Fruit fly (Drosophila melanogaster) whole organism, embryonic: ENCODE measurements around the gene Ssu72.

Source experiments
- Awh ChIP-seq: fragments of 200-800 bp; sonication (Bioruptor generic); IDR thresholded peaks from 2 replicates; pipeline ENCODE4, ENCODE4 v1.3.6; 2022; ENCODE audit warnings: missing biosample characterization, missing genetic modification characterization
- CG1024 ChIP-seq: fragments of 200-800 bp; sonication (Bioruptor generic); IDR thresholded peaks from 2 replicates; pipeline ENCODE4 v1.3.6; 2022; ENCODE audit warnings: missing biosample characterization, missing genetic modification characterization
- CG11398 ChIP-seq: fragments of 200-800 bp; sonication (Bioruptor generic); optimal IDR thresholded peaks from 2 replicates; lab custom pipeline; 2016; ENCODE audit warnings: missing biosample characterization, missing genetic modification characterization
- CG11456 ChIP-seq: fragments of 200-800 bp; sonication (Bioruptor generic); IDR thresholded peaks from 3 replicates; pipeline ENCODE4 v1.3.6; 2022; ENCODE audit warnings: missing biosample characterization, missing genetic modification characterization
- CG13123 ChIP-seq: fragments of 200-800 bp; sonication (Bioruptor generic); optimal IDR thresholded peaks from 2 replicates; lab custom pipeline; 2016; ENCODE audit warnings: missing biosample characterization, missing genetic modification characterization
- CG13424 ChIP-seq: fragments of 200-800 bp; sonication (Bioruptor generic); optimal IDR thresholded peaks from 2 replicates; lab custom pipeline; 2019; ENCODE audit warnings: missing biosample characterization, mild to moderate bottlenecking, missing genetic modification characterization, moderate library complexity
- CG14014 ChIP-seq: fragments of 200-800 bp; sonication (Bioruptor generic); IDR thresholded peaks from 2 replicates; pipeline ENCODE4 v1.3.6; 2022; ENCODE audit warnings: missing biosample characterization, missing genetic modification characterization
- CG14860 ChIP-seq: fragments of 200-800 bp; sonication (Bioruptor generic); IDR thresholded peaks from 3 replicates; pipeline ENCODE4 v1.3.6; 2022; ENCODE audit warnings: missing biosample characterization, missing genetic modification characterization; ENCODE audit not compliant: partially characterized antibody
- CG15514 ChIP-seq: fragments of 200-800 bp; sonication (Bioruptor generic); optimal IDR thresholded peaks from 3 replicates; lab custom pipeline; 2017; ENCODE audit warnings: missing biosample characterization, missing genetic modification characterization, mild to moderate bottlenecking, moderate library complexity, missing genetic modification reagents
- CG16813 ChIP-seq: fragments of 200-800 bp; sonication (Bioruptor generic); IDR thresholded peaks from 3 replicates; pipeline ENCODE4 v1.3.6; 2022; ENCODE audit warnings: missing biosample characterization, missing genetic modification characterization; ENCODE audit not compliant: partially characterized antibody
- CG17802 ChIP-seq: fragments of 200-800 bp; sonication (Bioruptor generic); optimal IDR thresholded peaks from 2 replicates; lab custom pipeline; 2018; ENCODE audit warnings: missing biosample characterization, mild to moderate bottlenecking, missing genetic modification characterization, moderate library complexity
- CG18011 ChIP-seq: fragments of 200-800 bp; sonication (Bioruptor generic); optimal IDR thresholded peaks from 2 replicates; lab custom pipeline; 2017; ENCODE audit warnings: missing biosample characterization, missing genetic modification characterization, mild to moderate bottlenecking, moderate library complexity, missing genotype
- CG2116 ChIP-seq: fragments of 200-800 bp; sonication (Bioruptor generic); optimal IDR thresholded peaks from 3 replicates; lab custom pipeline; 2018; ENCODE audit warnings: missing biosample characterization, mild to moderate bottlenecking, missing genetic modification characterization
- CG3065 ChIP-seq: fragments of 200-800 bp; sonication (Bioruptor generic); optimal IDR thresholded peaks from 2 replicates; lab custom pipeline; 2016; ENCODE audit warnings: missing biosample characterization, missing genetic modification characterization
- CG6765 ChIP-seq: fragments of 200-800 bp; sonication (Bioruptor generic); optimal IDR thresholded peaks from 3 replicates; lab custom pipeline; 2017; ENCODE audit warnings: missing biosample characterization, mild to moderate bottlenecking, missing genetic modification characterization
- CG6813 ChIP-seq: fragments of 200-800 bp; sonication (Bioruptor generic); optimal IDR thresholded peaks from 2 replicates; lab custom pipeline; 2017; ENCODE audit warnings: missing biosample characterization, missing genetic modification characterization, mild to moderate bottlenecking, moderate library complexity, missing genetic modification reagents
- CG7271 ChIP-seq: fragments of 200-800 bp; sonication (Bioruptor generic); optimal IDR thresholded peaks from 2 replicates; lab custom pipeline; 2018; ENCODE audit warnings: missing biosample characterization, mild to moderate bottlenecking, missing genetic modification characterization, moderate library complexity
- CG7372 ChIP-seq: fragments of 200-800 bp; sonication (Bioruptor generic); IDR thresholded peaks from 2 replicates; pipeline ENCODE4 v1.3.6; 2022; ENCODE audit warnings: missing biosample characterization, missing genetic modification characterization
- CG8478 ChIP-seq: fragments of >200 bp; optimal IDR thresholded peaks from 2 replicates; lab custom pipeline; 2018
- CG9437 ChIP-seq: fragments of 200-800 bp; sonication (Bioruptor generic); optimal IDR thresholded peaks from 2 replicates; lab custom pipeline; 2018; ENCODE audit warnings: missing biosample characterization, mild to moderate bottlenecking, missing genetic modification characterization
- CG9727 ChIP-seq: fragments of 200-800 bp; sonication (Bioruptor generic); optimal IDR thresholded peaks from 3 replicates; lab custom pipeline; 2017; ENCODE audit warnings: missing biosample characterization, mild to moderate bottlenecking, missing genetic modification characterization
- D ChIP-seq, 2 experiments: fragments of 200-800 bp in 1 of 2; fragments of >200 bp in 1 of 2; sonication (Bioruptor generic) in 1 of 2; optimal IDR thresholded peaks; 2 replicates in 1 of 2; 3 replicates in 1 of 2; lab custom pipeline; 2017; ENCODE audit warnings: mild to moderate bottlenecking in 1 of 2, missing biosample characterization in 1 of 2, missing genetic modification characterization in 1 of 2, missing genetic modification reagents in 1 of 2
- Dek ChIP-seq: fragments of 200-800 bp; sonication (Bioruptor generic); optimal IDR thresholded peaks from 3 replicates; lab custom pipeline; 2019; ENCODE audit warnings: missing biosample characterization, mild to moderate bottlenecking, missing genetic modification characterization, moderate library complexity
- Ets65A ChIP-seq: fragments of 200-800 bp; sonication (Bioruptor generic); peaks from one replicate; lab custom pipeline; 2016; ENCODE audit warnings: missing biosample characterization, missing genetic modification characterization
- HHEX ChIP-seq: fragments of 200-800 bp; sonication (Bioruptor generic); optimal IDR thresholded peaks from 3 replicates; lab custom pipeline; 2017; ENCODE audit warnings: missing biosample characterization, mild to moderate bottlenecking, missing genetic modification characterization, missing genetic modification reagents
- HLHmδ ChIP-seq: fragments of 200-800 bp; sonication (Bioruptor generic); optimal IDR thresholded peaks from 2 replicates; lab custom pipeline; 2018; ENCODE audit warnings: missing biosample characterization, mild to moderate bottlenecking, missing genetic modification characterization, moderate library complexity
- Jarid2 ChIP-seq: fragments of 200-800 bp; sonication (Bioruptor generic); optimal IDR thresholded peaks from 3 replicates; lab custom pipeline; 2017; ENCODE audit warnings: mild to moderate bottlenecking, missing biosample characterization, missing genetic modification reagents, missing genetic modification characterization
- Side ChIP-seq: fragments of 200-800 bp; sonication (Bioruptor generic); optimal IDR thresholded peaks from 2 replicates; lab custom pipeline; 2016; ENCODE audit warnings: missing biosample characterization, missing genetic modification characterization
- Xbp1 ChIP-seq: fragments of 200-800 bp; sonication (Bioruptor generic); optimal IDR thresholded peaks from 3 replicates; lab custom pipeline; 2016; ENCODE audit warnings: missing biosample characterization, mild to moderate bottlenecking, missing genetic modification characterization
- ab ChIP-seq: fragments of 200-800 bp; sonication (Bioruptor generic); optimal IDR thresholded peaks from 2 replicates; lab custom pipeline; 2016; ENCODE audit warnings: missing biosample characterization, missing genetic modification characterization
- ap ChIP-seq: fragments of 200-800 bp; sonication (Bioruptor generic); IDR thresholded peaks from 2 replicates; pipeline ENCODE4 v1.3.6; 2022; ENCODE audit warnings: missing biosample characterization, missing genetic modification characterization
- dan ChIP-seq: fragments of 200-800 bp; sonication (Bioruptor generic); IDR thresholded peaks from 2 replicates; pipeline ENCODE4 v1.3.6; 2022; ENCODE audit warnings: missing biosample characterization, missing genetic modification characterization
- dysf ChIP-seq: fragments of 200-800 bp; sonication (Bioruptor generic); IDR thresholded peaks from 3 replicates; pipeline ENCODE4 v1.3.6; 2022; ENCODE audit warnings: missing biosample characterization, missing genetic modification characterization
- gfzf ChIP-seq: fragments of 200-800 bp; sonication (Bioruptor generic); optimal IDR thresholded peaks from 2 replicates; lab custom pipeline; 2016; ENCODE audit warnings: missing biosample characterization, mild to moderate bottlenecking, missing genetic modification characterization, moderate library complexity
- gsb-n ChIP-seq: fragments of 200-800 bp; sonication (Bioruptor generic); optimal IDR thresholded peaks from 3 replicates; lab custom pipeline; 2018; ENCODE audit warnings: missing biosample characterization, mild to moderate bottlenecking, missing genetic modification characterization
- ham ChIP-seq: fragments of 200-800 bp; sonication (Bioruptor generic); IDR thresholded peaks from 2 replicates; pipeline ENCODE4 v1.3.6; 2022; ENCODE audit warnings: missing biosample characterization, missing genetic modification characterization
- lov ChIP-seq, 2 experiments: fragments of 200-800 bp in 1 of 2; fragments of >200 bp in 1 of 2; sonication (Bioruptor generic) in 1 of 2; IDR thresholded peaks in 1 of 2; optimal IDR thresholded peaks in 1 of 2; 2 replicates in 1 of 2; 3 replicates in 1 of 2; pipeline versions ENCODE4 v1.3.6 to Lab custom; 2017 to 2022; ENCODE audit warnings: missing biosample characterization in 1 of 2, missing genetic modification characterization in 1 of 2
- maf-S ChIP-seq: fragments of 200-800 bp; sonication (Bioruptor generic); optimal IDR thresholded peaks from 2 replicates; lab custom pipeline; 2016; ENCODE audit warnings: missing biosample characterization, missing genetic modification characterization
- mam ChIP-seq: fragments of 200-800 bp; sonication (Bioruptor generic); optimal IDR thresholded peaks from 3 replicates; lab custom pipeline; 2016; ENCODE audit warnings: missing biosample characterization, missing genetic modification characterization
- oc ChIP-seq: fragments of 200-800 bp; sonication (Bioruptor generic); optimal IDR thresholded peaks from 2 replicates; lab custom pipeline; 2018; ENCODE audit warnings: missing biosample characterization, mild to moderate bottlenecking, missing genetic modification characterization, moderate library complexity
- org-1 ChIP-seq: fragments of 200-800 bp; sonication (Bioruptor generic); optimal IDR thresholded peaks from 2 replicates; lab custom pipeline; 2017; ENCODE audit warnings: missing biosample characterization, missing genetic modification characterization
- p53 ChIP-seq: fragments of 200-800 bp; sonication (Bioruptor generic); optimal IDR thresholded peaks from 2 replicates; lab custom pipeline; 2016; ENCODE audit warnings: missing biosample characterization, missing genetic modification characterization
- pum ChIP-seq: fragments of 200-800 bp; sonication (Bioruptor generic); optimal IDR thresholded peaks from 2 replicates; lab custom pipeline; 2016; ENCODE audit warnings: missing biosample characterization, missing genetic modification characterization
- row ChIP-seq: fragments of 200-800 bp; sonication (Bioruptor generic); IDR thresholded peaks from 3 replicates; pipeline ENCODE4 v1.3.6; 2022; ENCODE audit warnings: missing biosample characterization, missing genetic modification characterization
- run ChIP-seq: fragments of 200-800 bp; sonication (Bioruptor generic); optimal IDR thresholded peaks from 3 replicates; lab custom pipeline; 2018; ENCODE audit warnings: missing biosample characterization, mild to moderate bottlenecking, missing genetic modification characterization
- sima ChIP-seq: fragments of 200-800 bp; sonication (Bioruptor generic); optimal IDR thresholded peaks from 2 replicates; lab custom pipeline; 2016; ENCODE audit warnings: missing biosample characterization, missing genetic modification characterization
- sob ChIP-seq: fragments of 200-800 bp; sonication (Bioruptor generic); IDR thresholded peaks from 2 replicates; pipeline ENCODE4 v1.3.6; 2022; ENCODE audit warnings: missing biosample characterization, missing genetic modification characterization
- tll ChIP-seq, 2 experiments: fragments of 200-800 bp in 1 of 2; fragments of >200 bp in 1 of 2; sonication (Bioruptor generic) in 1 of 2; optimal IDR thresholded peaks; 2 replicates each; lab custom pipeline; 2017 to 2019; ENCODE audit warnings: missing biosample characterization in 2 of 2, missing genetic modification characterization in 2 of 2, mild to moderate bottlenecking in 1 of 2, moderate library complexity in 1 of 2
- zen2 ChIP-seq: fragments of 200-800 bp; sonication (Bioruptor generic); IDR thresholded peaks from 3 replicates; pipeline ENCODE4 v1.3.6; 2022; ENCODE audit warnings: missing biosample characterization, missing genetic modification characterization; ENCODE audit not compliant: partially characterized antibody

Ssu72 gene

DNA sequence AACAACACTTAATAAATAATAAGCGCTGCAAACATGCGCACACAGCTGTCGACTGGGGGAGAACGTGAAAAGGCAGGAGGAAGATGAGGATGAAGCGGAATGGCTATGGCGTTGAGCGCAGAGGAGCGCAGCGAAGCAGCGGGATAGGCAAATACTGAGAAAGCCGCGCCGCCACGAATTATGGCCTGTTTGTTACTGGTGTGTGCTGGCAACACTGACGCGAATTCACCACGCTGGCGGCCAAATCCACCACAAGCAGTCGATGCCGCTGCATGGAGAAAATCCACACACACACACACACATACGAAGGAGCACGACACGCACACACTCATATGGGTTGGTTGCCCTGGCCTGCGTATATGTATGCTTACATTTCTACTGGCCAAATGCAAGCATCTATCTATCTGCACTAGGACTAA, 27.4 kb upstream of the Ssu72 start (continued):
- no peak for TF ChIP-seq oc
- no peak for TF ChIP-seq p53 (GFP tag; lab: Kevin White, UChicago)
- no peak for TF ChIP-seq org-1 (GFP tag; lab: Kevin White, UChicago)
- no peak for TF ChIP-seq Side (GFP tag; lab: Kevin White, UChicago)
- TF ChIP-seq HHEX (GFP tag; lab: Kevin White, UChicago) = no peak
- TF ChIP-seq CG18011 = no peak
- no peak for TF ChIP-seq CG3065 (GFP tag; lab: Kevin White, UChicago)
- TF ChIP-seq Ets65A (GFP tag; lab: Kevin White, UChicago) = no peak
- peak; percentile 1 for TF ChIP-seq maf-S
- TF ChIP-seq gsb-n (tag; lab: Kevin White, UChicago) = no peak
- no peak for TF ChIP-seq CG15514 (GFP tag; lab: Kevin White, UChicago)
- no peak for TF ChIP-seq CG16813 (GFP tag; lab: Robert Waterston, UW)
- TF ChIP-seq HLHmδ = peak; percentile 80
- TF ChIP-seq zen2 (GFP tag; lab: Robert Waterston, UW) = no peak
- TF ChIP-seq CG11398 (GFP tag; lab: Kevin White, UChicago) = no peak
- TF ChIP-seq CG8478 (lab: Kevin White, UChicago) = peak; percentile 98
- no peak for TF ChIP-seq ap (GFP tag; lab: Robert Waterston, UW)
- no peak for TF ChIP-seq CG14014 (GFP tag; lab: Robert Waterston, UW)
- TF ChIP-seq mam (GFP tag; lab: Kevin White, UChicago) = no peak
- no peak for TF ChIP-seq CG13123
- no peak for TF ChIP-seq row
- TF ChIP-seq CG14860 (GFP tag; lab: Robert Waterston, UW) = no peak
- peak; percentile 29 for TF ChIP-seq gfzf
- no peak for TF ChIP-seq CG7271 (tag; lab: Kevin White, UChicago)

dm6 chrX:19637434-19638327, 26.7 kb upstream of the Ssu72 start:
- TF ChIP-seq sob (GFP tag; lab: Robert Waterston, UW) (no peak), Xbp1 (no peak), Jarid2 (GFP tag; lab: Kevin White, UChicago) (no peak), dan (GFP tag; lab: Robert Waterston, UW) (no peak), Awh (GFP tag; lab: Robert Waterston, UW) (no peak), CG11456 (GFP tag; lab: Robert Waterston, UW) (no peak), CG9437 (no peak), CG2116 (GFP tag; lab: Kevin White, UChicago) (no peak), pum (GFP tag; lab: Kevin White, UChicago) (no peak), Dek (no peak), CG6813 (GFP tag; lab: Kevin White, UChicago) (no peak), run (tag; lab: Kevin White, UChicago) (no peak), mam (GFP tag; lab: Kevin White, UChicago) (no peak), CG9727 (GFP tag; lab: Kevin White, UChicago) (no peak), sima (GFP tag; lab: Kevin White, UChicago) (no peak), lov (optimal IDR thresholded peaks at IDR 0.05; lab: Kevin White, UChicago) (no peak), lov (GFP tag; IDR thresholded peaks at IDR 0.05; lab: Robert Waterston, UW) (no peak), CG7372 (GFP tag; lab: Robert Waterston, UW) (no peak), CG13424 (tag; lab: Kevin White, UChicago) (no peak), D (optimal IDR thresholded peaks at IDR 0.05; lab: Kevin White, UChicago) (peak; percentile 19), D (GFP tag; optimal IDR thresholded peaks at IDR 0.05; lab: Kevin White, UChicago) (no peak), ham (GFP tag; lab: Robert Waterston, UW) (no peak), CG17802 (tag; lab: Kevin White, UChicago) (no peak), ab (GFP tag; lab: Kevin White, UChicago) (no peak), tll (GFP tag; optimal IDR thresholded peaks at IDR 0.05; lab: Kevin White, UChicago) (no peak), CG1024 (GFP tag; lab: Robert Waterston, UW) (no peak), CG6765 (GFP tag; lab: Kevin White, UChicago) (no peak), dysf (GFP tag; lab: Robert Waterston, UW) (no peak)
